Worm (Caenorhabditis elegans): Measurements from ENCODE around the gene str-164.

DNA sequence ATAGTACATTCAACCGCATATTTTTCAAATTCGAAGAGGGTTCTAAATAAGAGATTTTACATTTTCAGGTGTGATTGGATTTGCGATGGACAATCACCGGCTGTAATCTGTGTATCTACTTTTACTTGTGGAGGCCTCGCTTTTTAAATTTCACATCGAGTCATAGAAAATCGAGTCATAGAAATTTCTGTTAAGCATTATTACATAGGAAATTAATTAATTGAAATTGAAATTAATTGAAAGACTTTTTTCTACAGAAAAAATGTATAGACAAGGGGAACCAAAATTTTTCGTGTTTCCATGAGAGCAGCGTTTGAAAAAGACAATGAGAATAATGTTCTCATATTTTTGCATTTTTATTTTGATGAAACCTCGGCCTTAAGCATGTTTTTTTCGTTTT, 23.2 kb downstream of the str-164 start, which contains the start of gene clec-176:
- TF ChIP-seq lin-39 (tag; optimal IDR thresholded peaks at IDR 0.05): no peak
- TF ChIP-seq php-3 (GFP tag; IDR thresholded peaks at IDR 0.05): no peak
- TF ChIP-seq daf-19 (GFP tag; conservative IDR thresholded peaks at IDR 0.05): no peak
- no peak for TF ChIP-seq spr-3 (GFP tag; optimal IDR thresholded peaks at IDR 0.05)
- no peak for TF ChIP-seq snpc-1.2 (GFP tag; IDR thresholded peaks at IDR 0.05)
- no peak for TF ChIP-seq R02D3.7 (tag; optimal IDR thresholded peaks at IDR 0.05)
- no peak for TF ChIP-seq zfp-2 (tag; optimal IDR thresholded peaks at IDR 0.05)
- TF ChIP-seq cey-2 (tag; optimal IDR thresholded peaks at IDR 0.05; ENCODE audit: borderline replicate concordance, insufficient read depth): no peak
- TF ChIP-seq zag-1 (tag; optimal IDR thresholded peaks at IDR 0.05): no peak
- TF ChIP-seq nhr-11 (tag; optimal IDR thresholded peaks at IDR 0.05): no peak
- TF ChIP-seq pqm-1 (tag; optimal IDR thresholded peaks at IDR 0.05): no peak
